Fruit fly (Drosophila melanogaster): ENCODE measurements around the gene CG9686.

Gene CG9686

DNA sequence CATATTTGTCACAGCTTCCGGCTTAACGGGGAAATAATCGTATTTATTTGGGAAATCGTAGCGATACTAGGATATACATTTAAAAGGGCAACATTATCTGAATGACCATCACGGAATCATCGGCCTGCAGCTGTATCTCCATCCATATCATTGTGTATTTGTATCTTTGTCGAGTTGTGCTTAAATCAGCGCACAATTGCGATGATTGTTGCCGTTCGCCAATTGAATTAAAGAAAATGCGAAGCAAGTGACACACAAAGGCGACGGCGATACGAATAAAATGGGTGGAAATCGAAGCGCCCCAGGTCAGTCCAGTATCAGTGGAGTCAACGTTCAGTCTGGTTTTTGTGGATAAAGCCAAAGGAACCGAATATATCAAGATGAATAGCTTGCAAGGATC, at the start of gene CG9686:
TSS of gene CG9686 (plus strand) at position 301 of the 400 bp plus-strand sequence.
- TF ChIP-seq Sin3A (optimal IDR thresholded peaks at IDR 0.05): no peak
- TF ChIP-seq psq (optimal IDR thresholded peaks at IDR 0.05): no peak
- no peak for TF ChIP-seq ttk (optimal IDR thresholded peaks at IDR 0.05)
- no peak for TF ChIP-seq Myc (optimal IDR thresholded peaks at IDR 0.05)
- no peak for TF ChIP-seq insv (optimal IDR thresholded peaks at IDR 0.05)
- TF ChIP-seq h (optimal IDR thresholded peaks at IDR 0.05): no peak

dm6 chrX:9829896-9830295, 49.8 kb upstream of the CG9686 start:
- TF ChIP-seq psq (optimal IDR thresholded peaks at IDR 0.05) (no peak), Sin3A (optimal IDR thresholded peaks at IDR 0.05) (no peak), h (optimal IDR thresholded peaks at IDR 0.05) (no peak), insv (optimal IDR thresholded peaks at IDR 0.05) (no peak), Myc (optimal IDR thresholded peaks at IDR 0.05) (no peak), ttk (optimal IDR thresholded peaks at IDR 0.05) (no peak)

dm6 chrX:9833028-9833427, 46.6 kb upstream of the CG9686 start:
- no peak for TF ChIP-seq Sin3A (optimal IDR thresholded peaks at IDR 0.05)
- TF ChIP-seq Myc (optimal IDR thresholded peaks at IDR 0.05): no peak
- TF ChIP-seq h (optimal IDR thresholded peaks at IDR 0.05): no peak
- no peak for TF ChIP-seq psq (optimal IDR thresholded peaks at IDR 0.05)
- TF ChIP-seq insv (optimal IDR thresholded peaks at IDR 0.05): no peak
- no peak for TF ChIP-seq ttk (optimal IDR thresholded peaks at IDR 0.05)

dm6 chrX:9847529-9847928, 32.1 kb upstream of the CG9686 start:
- no peak for TF ChIP-seq insv (optimal IDR thresholded peaks at IDR 0.05)
- no peak for TF ChIP-seq ttk (optimal IDR thresholded peaks at IDR 0.05)
- TF ChIP-seq Myc (optimal IDR thresholded peaks at IDR 0.05): no peak
- TF ChIP-seq Sin3A (optimal IDR thresholded peaks at IDR 0.05): no peak
- TF ChIP-seq h (optimal IDR thresholded peaks at IDR 0.05): no peak
- TF ChIP-seq psq (optimal IDR thresholded peaks at IDR 0.05): no peak

DNA sequence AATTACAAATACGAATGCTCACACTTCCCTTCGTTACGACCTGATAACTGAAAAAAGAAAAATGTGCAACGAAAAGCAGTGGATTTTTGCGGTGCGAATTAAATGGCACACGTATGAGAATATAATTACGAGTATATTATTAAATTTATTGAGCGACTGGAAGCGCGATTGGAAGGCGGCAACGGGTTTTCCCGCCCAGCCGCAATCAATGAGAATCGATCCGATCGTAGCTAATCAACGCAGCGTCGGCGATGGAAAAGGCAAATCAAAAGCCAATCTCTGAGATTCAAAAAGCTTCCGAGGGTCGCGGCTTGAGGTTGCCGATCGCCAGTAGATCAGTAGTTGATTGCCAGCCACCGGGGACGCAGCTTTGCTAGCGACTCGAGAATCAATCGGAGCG, 14.8 kb upstream of the CG9686 start, which contains the start of gene Ser7:
TSS of gene Ser7 (plus strand) at position 352 of the 400 bp plus-strand sequence.
- no peak for TF ChIP-seq Myc (optimal IDR thresholded peaks at IDR 0.05)
- TF ChIP-seq h (optimal IDR thresholded peaks at IDR 0.05): no peak
- no peak for TF ChIP-seq Sin3A (optimal IDR thresholded peaks at IDR 0.05)
- TF ChIP-seq ttk (optimal IDR thresholded peaks at IDR 0.05): no peak
- TF ChIP-seq psq (optimal IDR thresholded peaks at IDR 0.05): no peak
- TF ChIP-seq insv (optimal IDR thresholded peaks at IDR 0.05): no peak

DNA sequence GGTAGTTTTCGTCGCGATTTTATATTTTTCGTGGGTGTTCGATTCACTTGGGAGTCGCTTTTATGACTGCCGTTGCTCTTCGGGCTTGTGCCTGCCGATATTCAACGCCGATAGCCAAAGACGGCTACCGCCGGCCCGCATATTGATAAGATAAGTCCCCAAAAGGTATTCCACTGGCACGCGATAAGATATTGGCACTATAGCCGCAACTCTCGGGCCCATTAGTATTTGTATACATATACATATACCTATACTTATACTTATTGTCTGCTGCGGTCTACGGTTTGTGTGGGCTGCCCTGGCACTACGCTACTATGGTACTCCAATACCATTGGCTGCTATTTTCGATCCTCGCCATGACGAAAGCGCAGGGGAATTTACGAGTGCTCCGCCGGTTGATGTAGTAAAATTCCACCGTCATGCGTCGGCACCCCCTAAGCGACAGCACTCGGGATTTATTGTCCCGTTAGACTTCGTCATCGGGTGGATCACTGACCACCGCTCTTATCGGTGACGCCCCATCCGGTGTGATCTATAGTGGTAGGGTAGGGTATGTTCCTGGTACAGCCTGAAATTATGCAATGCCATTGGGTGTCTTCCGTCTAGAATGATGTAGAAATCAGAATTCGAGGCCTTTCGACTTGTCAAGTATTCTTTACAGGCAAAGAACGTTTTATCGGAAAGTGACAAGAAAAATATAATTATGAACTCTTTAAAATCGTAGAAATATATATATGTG, 11.0 kb upstream of the CG9686 start, which contains the start of gene CG45060:
TSS of gene CG45060 (minus strand) at position 59 of the 739 bp plus-strand sequence.
- no peak for TF ChIP-seq Sin3A (optimal IDR thresholded peaks at IDR 0.05)
- no peak for TF ChIP-seq h (optimal IDR thresholded peaks at IDR 0.05)
- TF ChIP-seq psq (optimal IDR thresholded peaks at IDR 0.05): no peak
- no peak for TF ChIP-seq ttk (optimal IDR thresholded peaks at IDR 0.05)
- TF ChIP-seq Myc (optimal IDR thresholded peaks at IDR 0.05): no peak
- TF ChIP-seq insv (optimal IDR thresholded peaks at IDR 0.05): no peak

DNA sequence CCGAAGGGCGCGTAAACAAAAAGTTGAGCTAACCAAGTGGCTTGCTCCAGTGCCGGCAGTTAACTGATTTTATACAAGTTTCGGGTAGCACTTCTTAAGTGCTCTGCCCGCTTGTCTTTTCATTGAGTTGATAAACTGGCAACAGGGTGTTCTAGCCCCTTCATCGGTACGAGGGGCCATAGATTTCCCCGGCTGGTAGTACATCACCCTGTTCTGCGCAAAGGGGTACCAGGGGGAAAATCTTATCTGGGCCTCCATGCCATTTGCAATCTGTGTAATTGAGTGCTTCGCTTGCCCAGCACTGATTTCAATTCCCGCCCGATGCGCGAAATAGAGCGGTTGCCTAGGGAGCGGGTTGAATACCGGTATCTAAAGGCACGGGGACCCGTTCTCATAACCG, 8.0 kb upstream of the CG9686 start, which contains the start of gene CG45061:
TSS of gene CG45061 (minus strand) at position 71 of the 400 bp plus-strand sequence.
- TF ChIP-seq ttk (optimal IDR thresholded peaks at IDR 0.05) (no peak), h (optimal IDR thresholded peaks at IDR 0.05) (no peak), Myc (optimal IDR thresholded peaks at IDR 0.05) (no peak), psq (optimal IDR thresholded peaks at IDR 0.05) (no peak), insv (optimal IDR thresholded peaks at IDR 0.05) (no peak), Sin3A (optimal IDR thresholded peaks at IDR 0.05) (no peak)

dm6 chrX:9873917-9874316, 5.8 kb upstream of the CG9686 start, which contains the start of gene CG32695:
TSS of gene CG32695 (minus strand) at chrX:9874057.
- TF ChIP-seq Myc (optimal IDR thresholded peaks at IDR 0.05): no peak
- TF ChIP-seq h (optimal IDR thresholded peaks at IDR 0.05): no peak
- no peak for TF ChIP-seq insv (optimal IDR thresholded peaks at IDR 0.05)
- no peak for TF ChIP-seq psq (optimal IDR thresholded peaks at IDR 0.05)
- no peak for TF ChIP-seq ttk (optimal IDR thresholded peaks at IDR 0.05)
- TF ChIP-seq Sin3A (optimal IDR thresholded peaks at IDR 0.05): no peak

- TF ChIP-seq insv (optimal IDR thresholded peaks at IDR 0.05) (no peak), Myc (optimal IDR thresholded peaks at IDR 0.05) (no peak), psq (optimal IDR thresholded peaks at IDR 0.05) (no peak), Sin3A (optimal IDR thresholded peaks at IDR 0.05) (no peak), h (optimal IDR thresholded peaks at IDR 0.05) (no peak), ttk (optimal IDR thresholded peaks at IDR 0.05) (no peak)
Observed at dm6 chrX:9875948-9876853, 3.5 kb upstream of the CG9686 start, which contains the start of gene CG15247. TSS of gene CG15247 (minus strand) at chrX:9876672.

DNA sequence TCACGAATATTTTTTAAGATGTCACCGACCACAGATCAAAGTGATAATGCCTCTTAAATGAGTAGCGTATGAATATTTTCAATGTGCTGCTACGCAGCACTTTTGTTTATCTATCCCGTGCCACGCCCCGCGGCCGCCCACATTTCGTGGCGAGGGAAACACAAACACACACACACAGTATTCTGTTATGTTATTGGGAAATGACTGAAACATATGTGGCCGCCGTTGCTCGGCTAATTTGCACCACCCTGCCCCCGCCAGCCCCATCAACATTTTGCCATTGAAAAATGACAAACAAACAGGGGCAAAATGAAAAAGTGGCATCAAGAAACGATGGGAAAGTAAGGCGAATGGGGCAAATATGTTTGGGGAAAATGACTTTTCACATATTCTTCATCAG, 2.4 kb upstream of the CG9686 start:
- no peak for TF ChIP-seq psq (optimal IDR thresholded peaks at IDR 0.05)
- no peak for TF ChIP-seq h (optimal IDR thresholded peaks at IDR 0.05)
- no peak for TF ChIP-seq ttk (optimal IDR thresholded peaks at IDR 0.05)
- no peak for TF ChIP-seq Sin3A (optimal IDR thresholded peaks at IDR 0.05)
- no peak for TF ChIP-seq Myc (optimal IDR thresholded peaks at IDR 0.05)
- no peak for TF ChIP-seq insv (optimal IDR thresholded peaks at IDR 0.05)

DNA sequence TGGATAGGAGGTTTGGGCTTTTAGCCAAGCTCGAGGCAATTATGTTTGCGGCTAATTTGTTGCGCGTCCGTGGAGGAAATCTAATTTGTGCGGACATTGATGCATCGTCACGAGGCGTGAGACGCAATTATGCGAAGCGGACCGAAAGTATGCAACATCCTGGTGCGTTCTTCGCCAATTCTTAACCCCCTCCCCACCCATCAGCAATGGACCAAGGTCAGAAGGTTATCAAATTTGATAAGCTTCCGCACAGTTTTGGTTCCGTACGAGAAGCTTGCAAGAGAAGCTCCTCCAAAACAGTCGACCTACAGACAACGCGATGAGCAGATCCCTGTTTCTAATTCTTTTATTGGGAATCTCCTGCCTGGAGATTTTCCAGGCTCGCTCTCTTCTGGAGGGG, 1.5 kb upstream of the CG9686 start, which contains the start of gene CG1468:
TSS of gene CG1468 (plus strand) at position 298 of the 400 bp plus-strand sequence.
- TF ChIP-seq Myc (optimal IDR thresholded peaks at IDR 0.05) (no peak), h (optimal IDR thresholded peaks at IDR 0.05) (no peak), insv (optimal IDR thresholded peaks at IDR 0.05) (no peak), Sin3A (optimal IDR thresholded peaks at IDR 0.05) (no peak), psq (optimal IDR thresholded peaks at IDR 0.05) (no peak)

All from Kc167 (cell line).